Worm (Caenorhabditis elegans): Measurements from ENCODE around the gene pigc-1.

ce11 chrIV:9322489-9322888, 20.5 kb downstream of the pigc-1 start:
- no peak for TF ChIP-seq ahr-1 (tag; optimal IDR thresholded peaks at IDR 0.05)
- no peak for TF ChIP-seq unc-86 (tag; optimal IDR thresholded peaks at IDR 0.05)
- TF ChIP-seq ceh-24 (tag; optimal IDR thresholded peaks at IDR 0.05) = no peak
- TF ChIP-seq ama-1 (optimal IDR thresholded peaks at IDR 0.05) = no peak

Measured in whole organism, late embryonic.